Worm (Caenorhabditis elegans) whole organism, L2 larva: Measurements from ENCODE around the gene K09C8.9.

Experiments
- C34F6.9 ChIP-seq: fragments of 150-350 bp; optimal IDR thresholded peaks from 2 replicates; lab custom pipeline; 2014; ENCODE audit warnings: missing biosample characterization, missing genetic modification characterization
- Y55F3AM.14 ChIP-seq: fragments of 200-800 bp; sonication (Bioruptor generic); optimal IDR thresholded peaks from 2 replicates; lab custom pipeline; 2018; ENCODE audit warnings: mild to moderate bottlenecking, missing genetic modification characterization, missing compliant biosample characterization
- alr-1 ChIP-seq: fragments of 150-350 bp; optimal IDR thresholded peaks from 2 replicates; lab custom pipeline; 2014; ENCODE audit warnings: missing biosample characterization, missing genetic modification characterization
- aly-2 ChIP-seq: fragments of 150-350 bp; optimal IDR thresholded peaks from 2 replicates; lab custom pipeline; 2014; ENCODE audit warnings: missing biosample characterization, missing genetic modification characterization
- ama-1 ChIP-seq: fragments of 150-350 bp; optimal IDR thresholded peaks from 2 replicates; lab custom pipeline; 2018; ENCODE audit warnings: inconsistent platforms
- ceh-16 ChIP-seq: fragments of 150-350 bp; optimal IDR thresholded peaks from 2 replicates; lab custom pipeline; 2014; ENCODE audit warnings: missing biosample characterization, missing genetic modification characterization
- ceh-82 ChIP-seq: fragments of 150-350 bp; optimal IDR thresholded peaks from 2 replicates; lab custom pipeline; 2014; ENCODE audit warnings: missing biosample characterization, missing genetic modification characterization
- crh-2 ChIP-seq: sonication (generic microtip); optimal IDR thresholded peaks from 2 replicates; lab custom pipeline; 2017; ENCODE audit warnings: missing biosample characterization, missing genetic modification characterization
- dmd-4 ChIP-seq: sonication (generic microtip); optimal IDR thresholded peaks from 2 replicates; lab custom pipeline; 2017; ENCODE audit warnings: missing biosample characterization, missing genetic modification characterization
- egl-27 ChIP-seq: sonication (generic microtip); optimal IDR thresholded peaks from 3 replicates; lab custom pipeline; 2017; ENCODE audit warnings: missing biosample characterization, missing genetic modification reagents, missing genetic modification characterization
- elt-1 ChIP-seq: fragments of 150-350 bp; optimal IDR thresholded peaks from 2 replicates; lab custom pipeline; 2014; ENCODE audit warnings: missing biosample characterization, missing genetic modification characterization
- fos-1 ChIP-seq: fragments of 150-350 bp; optimal IDR thresholded peaks from 2 replicates; lab custom pipeline; 2014; ENCODE audit warnings: missing biosample characterization, missing genetic modification characterization
- gmeb-1 ChIP-seq: fragments of 150-350 bp; optimal IDR thresholded peaks from 2 replicates; lab custom pipeline; 2014; ENCODE audit warnings: missing biosample characterization, missing genetic modification characterization
- lin-11 ChIP-seq: fragments of 150-350 bp; sonication (generic microtip); optimal IDR thresholded peaks from 2 replicates; lab custom pipeline; 2014; ENCODE audit warnings: missing biosample characterization, missing genetic modification characterization, inconsistent platforms, mixed read lengths
- lsy-2 ChIP-seq, 2 experiments: fragments of 150-350 bp in 1 of 2; sonication (generic microtip) in 1 of 2; optimal IDR thresholded peaks; 2 replicates each; lab custom pipeline; 2014 to 2017; ENCODE audit warnings: missing biosample characterization in 2 of 2, missing genetic modification characterization in 2 of 2
- mab-5 ChIP-seq: fragments of 150-350 bp; optimal IDR thresholded peaks from 2 replicates; lab custom pipeline; 2014; ENCODE audit warnings: missing biosample characterization, missing genetic modification characterization
- mbf-1 ChIP-seq: sonication (generic microtip); optimal IDR thresholded peaks from 2 replicates; lab custom pipeline; 2017; ENCODE audit warnings: missing biosample characterization, missing genetic modification characterization
- mdl-1 ChIP-seq, 2 experiments: fragments of 150-350 bp in 1 of 2; sonication (generic microtip) in 1 of 2; optimal IDR thresholded peaks; 2 replicates each; lab custom pipeline; 2017; ENCODE audit warnings: missing biosample characterization in 2 of 2, missing genetic modification characterization in 2 of 2
- nhr-11 ChIP-seq: fragments of 150-350 bp; optimal IDR thresholded peaks from 2 replicates; lab custom pipeline; 2014; ENCODE audit warnings: missing biosample characterization, missing genetic modification characterization
- nhr-129 ChIP-seq: fragments of 150-350 bp; optimal IDR thresholded peaks from 2 replicates; lab custom pipeline; 2014; ENCODE audit warnings: missing biosample characterization, missing genetic modification characterization
- nhr-21 ChIP-seq: fragments of 150-350 bp; optimal IDR thresholded peaks from 2 replicates; lab custom pipeline; 2014; ENCODE audit warnings: missing biosample characterization, missing genetic modification characterization
- nhr-23 ChIP-seq: fragments of 150-350 bp; optimal IDR thresholded peaks from 2 replicates; lab custom pipeline; 2014; ENCODE audit warnings: missing biosample characterization, missing genetic modification reagents, missing genetic modification characterization
- nhr-237 ChIP-seq: fragments of 150-350 bp; optimal IDR thresholded peaks from 2 replicates; lab custom pipeline; 2014; ENCODE audit warnings: missing biosample characterization, missing genetic modification characterization
- nhr-6 ChIP-seq: fragments of 150-350 bp; optimal IDR thresholded peaks from 2 replicates; lab custom pipeline; 2014; ENCODE audit warnings: missing biosample characterization, missing genetic modification characterization
- nhr-77 ChIP-seq: fragments of 150-350 bp; optimal IDR thresholded peaks from 2 replicates; lab custom pipeline; 2014; ENCODE audit warnings: missing biosample characterization, missing genetic modification characterization
- skn-1 ChIP-seq: sonication (generic microtip); optimal IDR thresholded peaks from 2 replicates; lab custom pipeline; 2017; ENCODE audit warnings: missing biosample characterization, missing genetic modification characterization
- sma-3 ChIP-seq: sonication (generic microtip); optimal IDR thresholded peaks from 2 replicates; lab custom pipeline; 2016; ENCODE audit warnings: missing genetic modification reagents, missing genetic modification characterization, missing compliant biosample characterization
- snpc-4 ChIP-seq: fragments of 150-350 bp; optimal IDR thresholded peaks from 2 replicates; lab custom pipeline; 2014; ENCODE audit warnings: missing biosample characterization, missing genetic modification characterization
- unc-39 ChIP-seq: fragments of 150-350 bp; optimal IDR thresholded peaks from 2 replicates; lab custom pipeline; 2014; ENCODE audit warnings: missing biosample characterization, missing genetic modification characterization
- unc-55 ChIP-seq: fragments of 150-350 bp; sonication (generic microtip); optimal IDR thresholded peaks from 3 replicates; lab custom pipeline; 2014; ENCODE audit warnings: missing biosample characterization, missing genetic modification reagents, missing genetic modification characterization
- ztf-1 ChIP-seq: fragments of 200-800 bp; sonication (Bioruptor generic); conservative IDR thresholded peaks from 2 replicates; pipeline ENCODE4 v1.3.6; 2022; ENCODE audit warnings: missing genetic modification characterization, missing compliant biosample characterization
- ztf-11 ChIP-seq: sonication (generic microtip); optimal IDR thresholded peaks from 2 replicates; lab custom pipeline; 2017; ENCODE audit warnings: missing biosample characterization, missing genetic modification characterization
- ztf-4 ChIP-seq: fragments of 150-350 bp; optimal IDR thresholded peaks from 2 replicates; lab custom pipeline; 2014; ENCODE audit warnings: missing biosample characterization, missing genetic modification characterization

The K09C8.9 gene

ce11 chrX:10963453-10964046 lies 4.0 kb downstream of the K09C8.9 start, which contains the start of gene nas-10 (continued):
- no peak for TF ChIP-seq nhr-11 (tag; lab: Kevin White, UChicago)
- TF ChIP-seq unc-55 (GFP tag; lab: Kevin White, UChicago): peak; percentile 29
- TF ChIP-seq nhr-6: no peak
- TF ChIP-seq ceh-16 (tag; lab: Kevin White, UChicago): no peak
- no peak for TF ChIP-seq unc-39 (tag; lab: Kevin White, UChicago)
- no peak for TF ChIP-seq ztf-4 (tag; lab: Kevin White, UChicago)
- no peak for TF ChIP-seq mab-5 (tag; lab: Kevin White, UChicago)
- no peak for TF ChIP-seq nhr-237 (tag; lab: Kevin White, UChicago)
- TF ChIP-seq skn-1 (tag; lab: Kevin White, UChicago): peak; percentile 8
- TF ChIP-seq alr-1: no peak
- no peak for TF ChIP-seq elt-1 (tag; lab: Kevin White, UChicago)
- no peak for TF ChIP-seq dmd-4 (tag; lab: Kevin White, UChicago)
- TF ChIP-seq snpc-4 (tag; lab: Kevin White, UChicago): no peak
- TF ChIP-seq nhr-77 (tag; lab: Kevin White, UChicago): no peak
- TF ChIP-seq fos-1 (tag; lab: Kevin White, UChicago): peak; percentile 46
- no peak for TF ChIP-seq nhr-23 (tag; lab: Kevin White, UChicago)
- TF ChIP-seq crh-2: peak; percentile 66
- peak in 1 of 2 experiments; percentile 4 for TF ChIP-seq mdl-1 (tag; optimal IDR thresholded peaks at IDR 0.05; lab: Kevin White, UChicago)
- peak; percentile 67 for TF ChIP-seq sma-3 (GFP tag; lab: Kevin White, UChicago)
- TF ChIP-seq ztf-11: no peak
- no peak for TF ChIP-seq egl-27 (tag; lab: Kevin White, UChicago)
- TF ChIP-seq gmeb-1 (tag; lab: Kevin White, UChicago): no peak

ce11 chrX:10961724-10962123 lies 5.9 kb downstream of the K09C8.9 start:
- no peak for TF ChIP-seq elt-1 (tag; lab: Kevin White, UChicago)
- TF ChIP-seq unc-39 (tag; lab: Kevin White, UChicago): no peak

- TF ChIP-seq dmd-4 (tag; lab: Kevin White, UChicago) (no peak), aly-2 (tag; lab: Kevin White, UChicago) (no peak), nhr-77 (tag; lab: Kevin White, UChicago) (no peak), ceh-82 (tag; lab: Kevin White, UChicago) (no peak)
- TF ChIP-seq, all 48 proteins: peak for 0
Observed at ce11 chrX:10959136-10959535, 8.5 kb downstream of the K09C8.9 start, which contains the start of gene K09C8.2. Gene K09C8.2, plus strand, starts transcription at chrX:10959436.

ce11 chrX:10958427-10958826 lies 9.2 kb downstream of the K09C8.9 start, which contains the start of gene nlp-19:
Gene nlp-19, plus strand, starts transcription at chrX:10958727.
- no peak for TF ChIP-seq nhr-129 (tag; lab: Kevin White, UChicago)
- no peak for TF ChIP-seq Y55F3AM.14 (GFP tag; lab: Kevin White, UChicago)
- no peak for TF ChIP-seq unc-39 (tag; lab: Kevin White, UChicago)
- TF ChIP-seq nhr-11 (tag; lab: Kevin White, UChicago): no peak
- no peak for TF ChIP-seq nhr-77 (tag; lab: Kevin White, UChicago)
- no peak for TF ChIP-seq lsy-2 (tag; optimal IDR thresholded peaks at IDR 0.05; lab: Kevin White, UChicago)
- no peak for TF ChIP-seq ceh-82 (tag; lab: Kevin White, UChicago)
- TF ChIP-seq ama-1 (lab: Kevin White, UChicago): no peak
- no peak for TF ChIP-seq crh-2
- TF ChIP-seq ztf-1: no peak
- TF ChIP-seq sma-3 (GFP tag; lab: Kevin White, UChicago): no peak
- no peak for TF ChIP-seq ztf-4 (tag; lab: Kevin White, UChicago)
- TF ChIP-seq, all 48 proteins: peak for 0

ce11 chrX:10956972-10957678 lies 10.5 kb downstream of the K09C8.9 start:
- TF ChIP-seq elt-1 (tag; lab: Kevin White, UChicago): no peak
- TF ChIP-seq fos-1 (tag; lab: Kevin White, UChicago): peak; percentile 22

- TF ChIP-seq ceh-82 (tag; lab: Kevin White, UChicago): no peak
- TF ChIP-seq gmeb-1 (tag; lab: Kevin White, UChicago): no peak
- TF ChIP-seq snpc-4 (tag; lab: Kevin White, UChicago): no peak
- TF ChIP-seq elt-1 (tag; lab: Kevin White, UChicago): no peak
- no peak for TF ChIP-seq lsy-2 (tag; optimal IDR thresholded peaks at IDR 0.05; lab: Kevin White, UChicago)
- TF ChIP-seq C34F6.9 (tag; lab: Kevin White, UChicago): no peak
- no peak for TF ChIP-seq nhr-21 (tag; lab: Kevin White, UChicago)
- no peak for TF ChIP-seq mbf-1 (tag; lab: Kevin White, UChicago)
- TF ChIP-seq skn-1 (tag; lab: Kevin White, UChicago): no peak
- TF ChIP-seq ztf-1: no peak
- no peak for TF ChIP-seq lin-11
- TF ChIP-seq dmd-4 (tag; lab: Kevin White, UChicago): no peak
- TF ChIP-seq ztf-11: no peak
- TF ChIP-seq mdl-1 (tag; optimal IDR thresholded peaks at IDR 0.05; lab: Kevin White, UChicago): no peak
Observed at ce11 chrX:10953834-10954233, 13.8 kb downstream of the K09C8.9 start, which contains the start of gene pbo-4. Gene pbo-4, plus strand, starts transcription at chrX:10954134.
